Worm (Caenorhabditis elegans) whole organism, early embryonic: ENCODE data around the gene Y54G2A.72.

Source experiments
- B0310.2 ChIP-seq: sonication (generic microtip); optimal IDR thresholded peaks from 2 replicates; lab custom pipeline; 2016; ENCODE audit warnings: mild to moderate bottlenecking, missing genetic modification characterization, missing compliant biosample characterization
- F13C5.2 ChIP-seq: sonication (generic microtip); optimal IDR thresholded peaks from 2 replicates; lab custom pipeline; 2017; ENCODE audit warnings: mild to moderate bottlenecking, missing genetic modification characterization, inconsistent platforms, missing compliant biosample characterization
- aly-1 ChIP-seq: sonication (generic microtip); optimal IDR thresholded peaks from 2 replicates; lab custom pipeline; 2016; ENCODE audit warnings: missing genetic modification characterization, missing compliant biosample characterization
- ama-1 ChIP-seq: fragments of 150-350 bp; optimal IDR thresholded peaks from 2 replicates; lab custom pipeline; 2014
- ceh-13 ChIP-seq: fragments of 200-800 bp; sonication (Bioruptor generic); optimal IDR thresholded peaks from 2 replicates; lab custom pipeline; 2018; ENCODE audit warnings: mild to moderate bottlenecking, missing genetic modification characterization, missing compliant biosample characterization
- ceh-36 ChIP-seq: sonication (generic microtip); optimal IDR thresholded peaks from 2 replicates; lab custom pipeline; 2016; ENCODE audit warnings: missing genetic modification characterization, inconsistent platforms, missing compliant biosample characterization
- ets-7 ChIP-seq: sonication (generic microtip); optimal IDR thresholded peaks from 2 replicates; lab custom pipeline; 2016; ENCODE audit warnings: missing genotype, missing genetic modification characterization, missing compliant biosample characterization
- flt-1 ChIP-seq: fragments of 200-800 bp; sonication (Bioruptor generic); IDR thresholded peaks from 2 replicates; pipeline ENCODE4 v1.3.6; 2022; ENCODE audit warnings: missing genetic modification characterization, missing compliant biosample characterization
- hmbx-1 ChIP-seq: sonication (generic microtip); optimal IDR thresholded peaks from 2 replicates; lab custom pipeline; 2016; ENCODE audit warnings: mild to moderate bottlenecking, missing genetic modification characterization, missing compliant biosample characterization
- hmg-4 ChIP-seq: fragments of 200-800 bp; sonication (Bioruptor generic); optimal IDR thresholded peaks from 2 replicates; lab custom pipeline; 2018; ENCODE audit warnings: mild to moderate bottlenecking, missing genetic modification characterization, missing compliant biosample characterization
- hnd-1 ChIP-seq: sonication (generic microtip); optimal IDR thresholded peaks from 2 replicates; lab custom pipeline; 2016; ENCODE audit warnings: missing genetic modification characterization, missing compliant biosample characterization
- pes-1 ChIP-seq: fragments of 200-800 bp; sonication (Bioruptor generic); IDR thresholded peaks from 2 replicates; pipeline ENCODE4 v1.3.6; 2022; ENCODE audit warnings: missing genetic modification reagents, missing genetic modification characterization, missing compliant biosample characterization
- scrt-1 ChIP-seq: fragments of 200-800 bp; sonication (Bioruptor generic); IDR thresholded peaks from 2 replicates; pipeline ENCODE4 v1.3.6; 2022; ENCODE audit warnings: missing genetic modification characterization, missing compliant biosample characterization
- sea-1 ChIP-seq: fragments of 200-800 bp; sonication (Bioruptor generic); conservative IDR thresholded peaks from 2 replicates; pipeline ENCODE4 v1.3.6; 2022; ENCODE audit warnings: missing genetic modification characterization, missing compliant biosample characterization
- tbx-11 ChIP-seq: fragments of 200-800 bp; sonication (Bioruptor generic); IDR thresholded peaks from 2 replicates; pipeline ENCODE4 v1.3.6; 2022; ENCODE audit warnings: missing genetic modification characterization, missing compliant biosample characterization
- tbx-37 ChIP-seq: fragments of 200-800 bp; sonication (Bioruptor generic); conservative IDR thresholded peaks from 2 replicates; pipeline ENCODE4 v1.3.6; 2022; ENCODE audit warnings: missing genetic modification reagents, missing genetic modification characterization, missing compliant biosample characterization
- tra-4 ChIP-seq: sonication (generic microtip); optimal IDR thresholded peaks from 2 replicates; lab custom pipeline; 2017; ENCODE audit warnings: missing genetic modification characterization, missing compliant biosample characterization

The Y54G2A.72 gene

DNA sequence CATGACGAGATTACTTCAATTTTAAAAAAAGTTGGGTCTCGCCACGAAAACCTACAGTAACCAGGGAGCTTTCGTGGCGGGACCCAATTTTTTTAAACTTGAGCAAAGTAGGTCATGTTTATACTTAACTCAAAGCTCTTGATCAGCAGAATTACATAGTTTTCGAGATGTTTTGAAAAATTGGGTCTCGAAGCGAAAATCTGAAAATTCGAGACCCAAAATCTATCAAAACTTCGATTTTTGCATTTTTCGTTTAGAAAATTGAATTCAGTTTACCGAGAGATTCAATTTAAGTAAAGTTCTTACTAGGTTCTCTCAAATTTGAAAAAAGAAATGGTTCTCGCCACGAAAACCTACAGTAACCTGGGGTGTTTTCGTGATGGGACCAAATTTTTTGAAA, 7.9 kb upstream of the Y54G2A.72 start:
- TF ChIP-seq sea-1 (GFP tag; lab: Robert Waterston, UW) (no peak), F13C5.2 (no peak), hnd-1 (tag; lab: Kevin White, UChicago) (no peak), ceh-36 (tag; lab: Kevin White, UChicago) (no peak), hmg-4 (GFP tag; lab: Kevin White, UChicago) (no peak), tbx-37 (GFP tag; lab: Robert Waterston, UW) (no peak), flt-1 (GFP tag; lab: Robert Waterston, UW) (no peak), ama-1 (lab: Kevin White, UChicago) (no peak), tbx-11 (GFP tag; lab: Robert Waterston, UW) (no peak), ceh-13 (GFP tag; lab: Kevin White, UChicago) (no peak), scrt-1 (GFP tag; lab: Robert Waterston, UW) (no peak), B0310.2 (tag; lab: Kevin White, UChicago) (no peak), hmbx-1 (tag; lab: Kevin White, UChicago) (no peak), ets-7 (no peak), pes-1 (GFP tag; lab: Robert Waterston, UW) (no peak), tra-4 (no peak), aly-1 (tag; lab: Kevin White, UChicago) (no peak)

DNA sequence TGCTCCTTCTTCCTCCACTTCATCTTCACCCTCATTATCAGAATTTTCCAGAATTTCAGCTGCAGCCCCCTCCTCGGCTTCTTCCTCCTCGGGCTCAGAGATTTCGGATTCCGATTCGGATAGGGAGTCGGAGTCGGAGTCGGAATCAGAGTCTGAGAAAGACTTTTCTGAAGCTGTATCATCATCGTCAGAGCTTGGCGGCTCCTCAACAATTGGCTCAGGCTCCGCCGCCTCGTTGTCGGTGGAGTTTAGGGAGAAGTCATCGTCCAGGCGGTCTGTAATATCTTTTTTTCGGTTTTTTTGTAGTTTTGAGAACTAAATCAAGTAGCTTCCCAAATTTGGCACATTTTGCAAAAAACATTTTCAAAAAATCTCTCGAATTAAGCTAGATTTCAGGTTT, 7.1 kb upstream of the Y54G2A.72 start:
- TF ChIP-seq ceh-13 (GFP tag; lab: Kevin White, UChicago) (no peak), pes-1 (GFP tag; lab: Robert Waterston, UW) (no peak), tra-4 (no peak), F13C5.2 (no peak), ets-7 (no peak), hmg-4 (GFP tag; lab: Kevin White, UChicago) (no peak), flt-1 (GFP tag; lab: Robert Waterston, UW) (no peak), hmbx-1 (tag; lab: Kevin White, UChicago) (no peak), tbx-37 (GFP tag; lab: Robert Waterston, UW) (no peak), hnd-1 (tag; lab: Kevin White, UChicago) (no peak), ama-1 (lab: Kevin White, UChicago) (no peak), ceh-36 (tag; lab: Kevin White, UChicago) (no peak), scrt-1 (GFP tag; lab: Robert Waterston, UW) (no peak), sea-1 (GFP tag; lab: Robert Waterston, UW) (no peak), B0310.2 (tag; lab: Kevin White, UChicago) (no peak), tbx-11 (GFP tag; lab: Robert Waterston, UW) (no peak), aly-1 (tag; lab: Kevin White, UChicago) (no peak)

DNA sequence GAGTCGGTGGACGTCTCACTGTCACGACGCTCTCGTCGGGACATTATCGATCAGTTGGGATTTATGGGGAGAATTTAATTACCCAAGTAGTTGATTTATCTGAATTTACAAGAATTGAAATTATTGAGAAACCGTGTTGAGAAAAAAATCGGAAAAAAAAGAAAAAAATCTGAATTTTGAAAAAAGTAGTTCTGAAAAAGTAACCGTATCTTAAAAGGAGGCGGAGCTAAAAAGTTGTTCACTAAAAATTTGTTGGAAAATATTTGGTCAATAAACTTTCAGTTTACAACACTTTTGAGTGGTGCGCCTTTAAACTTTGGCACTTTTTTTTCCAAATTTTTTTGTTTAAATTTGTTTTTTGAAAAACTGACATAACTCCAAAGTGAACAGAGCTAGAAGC, 6.2 kb upstream of the Y54G2A.72 start, which contains the start of gene Y54G2A.11:
Gene Y54G2A.11, minus strand, starts transcription at position 101 of the 400 bp plus-strand sequence.
- no peak for TF ChIP-seq F13C5.2
- no peak for TF ChIP-seq tra-4
- TF ChIP-seq hnd-1 (tag; lab: Kevin White, UChicago) = no peak
- TF ChIP-seq B0310.2 (tag; lab: Kevin White, UChicago) = no peak
- TF ChIP-seq hmg-4 (GFP tag; lab: Kevin White, UChicago) = no peak
- TF ChIP-seq aly-1 (tag; lab: Kevin White, UChicago) = no peak
- TF ChIP-seq scrt-1 (GFP tag; lab: Robert Waterston, UW) = no peak
- TF ChIP-seq ceh-13 (GFP tag; lab: Kevin White, UChicago) = no peak
- TF ChIP-seq ama-1 (lab: Kevin White, UChicago) = no peak
- no peak for TF ChIP-seq pes-1 (GFP tag; lab: Robert Waterston, UW)
- TF ChIP-seq sea-1 (GFP tag; lab: Robert Waterston, UW) = no peak
- no peak for TF ChIP-seq tbx-37 (GFP tag; lab: Robert Waterston, UW)
- no peak for TF ChIP-seq ets-7
- no peak for TF ChIP-seq tbx-11 (GFP tag; lab: Robert Waterston, UW)

DNA sequence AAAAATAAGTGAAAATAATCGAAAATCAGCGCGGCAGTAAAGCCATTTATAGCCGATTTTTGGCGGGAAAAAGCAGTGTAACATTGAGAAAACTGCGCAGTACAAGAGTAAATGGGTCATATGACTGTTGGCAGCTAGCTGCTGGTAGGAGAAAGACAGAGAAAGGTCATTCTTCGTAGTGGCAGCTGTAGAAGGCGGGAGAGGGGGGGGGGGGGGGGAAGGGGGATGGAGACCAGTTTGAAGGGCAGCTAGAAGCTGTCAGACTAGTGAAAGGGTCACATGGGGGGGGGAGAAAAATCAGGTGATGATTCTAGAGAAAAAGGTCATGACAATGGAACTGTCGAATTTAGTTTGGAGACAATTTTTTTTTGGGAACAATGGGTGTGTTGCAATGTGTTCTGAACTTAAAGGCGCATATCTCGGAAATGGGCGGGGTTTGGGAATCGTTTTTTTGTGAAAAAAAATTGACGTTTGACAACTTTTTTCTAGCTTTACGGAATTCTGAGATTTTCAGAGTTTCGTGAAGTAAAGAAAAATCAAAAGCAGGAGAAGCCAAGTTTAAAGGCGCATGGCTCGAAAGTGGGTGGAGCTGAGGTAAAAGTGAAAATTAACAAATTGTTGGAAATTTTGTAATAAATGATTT, 5.6 kb upstream of the Y54G2A.72 start:
- TF ChIP-seq scrt-1 (GFP tag; lab: Robert Waterston, UW) = no peak

DNA sequence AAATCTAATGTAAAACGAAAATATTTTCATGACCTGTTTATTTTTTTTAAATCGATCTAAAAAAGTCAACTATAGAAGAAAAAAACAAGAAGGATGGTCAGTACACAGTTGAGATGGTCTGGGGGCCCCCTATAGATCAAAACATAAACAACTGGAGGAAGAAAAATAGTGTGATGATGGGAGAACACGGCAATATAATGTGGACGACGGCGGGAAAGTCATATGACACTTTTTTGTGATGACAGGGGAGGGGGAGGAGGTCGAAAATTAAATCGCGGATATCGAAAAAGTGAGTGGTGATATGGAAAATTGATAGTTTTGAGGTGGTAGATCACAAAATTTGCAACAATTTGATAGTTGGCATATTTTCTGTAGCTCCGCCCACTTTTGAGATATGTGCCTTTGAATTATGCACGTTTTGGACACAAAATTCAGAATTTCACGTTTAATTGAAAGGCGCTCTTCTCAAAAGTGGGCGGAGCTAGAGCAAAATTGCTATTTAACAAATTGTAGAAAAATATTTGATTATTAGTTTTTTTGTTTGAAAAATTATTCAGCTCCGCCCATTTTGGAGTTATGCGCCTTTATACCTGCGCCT, 4.5 kb upstream of the Y54G2A.72 start:
- TF ChIP-seq F13C5.2 = no peak
- no peak for TF ChIP-seq flt-1 (GFP tag; lab: Robert Waterston, UW)
- TF ChIP-seq tbx-11 (GFP tag; lab: Robert Waterston, UW) = no peak

DNA sequence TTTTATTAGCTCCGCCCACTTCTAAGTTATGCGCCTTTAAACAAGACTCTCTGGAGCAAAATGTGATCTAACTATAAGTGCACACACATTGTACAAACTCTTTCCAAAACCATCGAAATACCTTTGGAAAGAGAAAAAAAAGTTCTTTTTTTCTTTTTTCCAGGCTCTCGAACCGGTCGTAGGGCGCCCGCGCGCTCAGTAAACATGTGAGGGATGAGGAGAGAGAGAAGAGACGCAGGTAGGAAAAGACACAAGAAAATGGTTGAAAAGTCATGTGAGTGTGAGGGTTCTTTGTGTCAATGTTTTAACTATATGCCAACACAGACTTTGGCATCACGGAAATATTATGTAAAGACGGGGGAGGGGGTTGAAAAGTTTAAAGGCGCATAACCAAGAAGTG, 3.4 kb upstream of the Y54G2A.72 start:
- no peak for TF ChIP-seq pes-1 (GFP tag; lab: Robert Waterston, UW)
- no peak for TF ChIP-seq sea-1 (GFP tag; lab: Robert Waterston, UW)
- TF ChIP-seq tbx-11 (GFP tag; lab: Robert Waterston, UW) = no peak
- TF ChIP-seq tbx-37 (GFP tag; lab: Robert Waterston, UW) = no peak
- TF ChIP-seq hmbx-1 (tag; lab: Kevin White, UChicago) = no peak
- no peak for TF ChIP-seq hnd-1 (tag; lab: Kevin White, UChicago)
- TF ChIP-seq ceh-13 (GFP tag; lab: Kevin White, UChicago) = no peak
- no peak for TF ChIP-seq aly-1 (tag; lab: Kevin White, UChicago)
- TF ChIP-seq ets-7 = no peak
- no peak for TF ChIP-seq flt-1 (GFP tag; lab: Robert Waterston, UW)
- no peak for TF ChIP-seq ama-1 (lab: Kevin White, UChicago)
- no peak for TF ChIP-seq scrt-1 (GFP tag; lab: Robert Waterston, UW)
- no peak for TF ChIP-seq tra-4
- TF ChIP-seq hmg-4 (GFP tag; lab: Kevin White, UChicago) = no peak
- no peak for TF ChIP-seq ceh-36 (tag; lab: Kevin White, UChicago)
- TF ChIP-seq B0310.2 (tag; lab: Kevin White, UChicago) = no peak
- TF ChIP-seq F13C5.2 = no peak
